Fruit fly (Drosophila melanogaster) whole organism, adult: Measurements from ENCODE around the gene PPP4R2r.

Experiments used
- CG11617 ChIP-seq: fragments of 200-800 bp; sonication (Bioruptor generic); optimal IDR thresholded peaks from 2 replicates; lab custom pipeline; 2017; ENCODE audit warnings: mild to moderate bottlenecking, missing biosample characterization, missing genetic modification reagents, missing genetic modification characterization
- CG12768 ChIP-seq: fragments of 200-800 bp; sonication (Bioruptor generic); optimal IDR thresholded peaks from 2 replicates; lab custom pipeline; 2017; ENCODE audit warnings: missing biosample characterization, missing genetic modification characterization, mild to moderate bottlenecking, moderate library complexity, missing genetic modification reagents
- CG14711 ChIP-seq: fragments of 200-800 bp; sonication (Bioruptor generic); optimal IDR thresholded peaks from 2 replicates; lab custom pipeline; 2018; ENCODE audit warnings: missing biosample characterization, mild to moderate bottlenecking, missing genetic modification characterization, moderate library complexity
- CG33017 ChIP-seq: fragments of 200-800 bp; sonication (Bioruptor generic); optimal IDR thresholded peaks from 2 replicates; lab custom pipeline; 2018; ENCODE audit warnings: missing biosample characterization, mild to moderate bottlenecking, missing genetic modification characterization, moderate library complexity
- CG5204 ChIP-seq: fragments of 200-800 bp; sonication (Bioruptor generic); optimal IDR thresholded peaks from 2 replicates; lab custom pipeline; 2016; ENCODE audit warnings: missing biosample characterization, missing genetic modification characterization
- CG7045 ChIP-seq: fragments of 200-800 bp; sonication (Bioruptor generic); optimal IDR thresholded peaks from 2 replicates; lab custom pipeline; 2017; ENCODE audit warnings: missing biosample characterization, mild to moderate bottlenecking, missing genetic modification characterization
- CG7101 ChIP-seq: fragments of 200-800 bp; sonication (Bioruptor generic); optimal IDR thresholded peaks from 2 replicates; lab custom pipeline; 2018; ENCODE audit warnings: missing biosample characterization, mild to moderate bottlenecking, missing genetic modification characterization, moderate library complexity
- Clk ChIP-seq: fragments of 200-800 bp; sonication (Bioruptor generic); optimal IDR thresholded peaks from 2 replicates; lab custom pipeline; 2017; ENCODE audit warnings: missing biosample characterization, missing genetic modification characterization
- bab1 ChIP-seq: fragments of 200-800 bp; sonication (Bioruptor generic); optimal IDR thresholded peaks from 3 replicates; lab custom pipeline; 2019; ENCODE audit warnings: missing biosample characterization, mild to moderate bottlenecking, missing genetic modification characterization, moderate library complexity

- TF ChIP-seq CG14711 (tag; lab: Kevin White, UChicago) (no peak), CG5204 (GFP tag; lab: Kevin White, UChicago) (no peak), CG7045 (GFP tag; lab: Kevin White, UChicago) (no peak), Clk (GFP tag; lab: Kevin White, UChicago) (no peak), CG11617 (GFP tag; lab: Kevin White, UChicago) (no peak), CG33017 (no peak), CG12768 (GFP tag; lab: Kevin White, UChicago) (no peak), bab1 (no peak), CG7101 (tag; lab: Kevin White, UChicago) (no peak)
Observed at dm6 chrX:10496319-10496718, 17.7 kb downstream of the PPP4R2r start.
